Worm (Caenorhabditis elegans) whole organism, L1 larva: ENCODE data around the gene srt-74.
A peak's percentile ranks its signal among the peaks of the same experiment; 100 is the strongest.

Experiments
- C16A3.4 ChIP-seq: fragments of 150-350 bp; optimal IDR thresholded peaks from 2 replicates; lab custom pipeline; 2014; ENCODE audit warnings: missing biosample characterization, missing genetic modification characterization
- F16B12.6 ChIP-seq: fragments of 150-350 bp; optimal IDR thresholded peaks from 2 replicates; lab custom pipeline; 2014; ENCODE audit warnings: missing biosample characterization, missing genetic modification characterization
- aha-1 ChIP-seq: fragments of 150-350 bp; optimal IDR thresholded peaks from 2 replicates; lab custom pipeline; 2014; ENCODE audit warnings: missing biosample characterization, missing genetic modification characterization
- alr-1 ChIP-seq: fragments of 200-800 bp; sonication (Bioruptor generic); optimal IDR thresholded peaks from 2 replicates; lab custom pipeline; 2018; ENCODE audit warnings: borderline replicate concordance, mild to moderate bottlenecking, missing genetic modification characterization, missing compliant biosample characterization
- ceh-8 ChIP-seq: fragments of 200-800 bp; sonication (Bioruptor generic); optimal IDR thresholded peaks from 2 replicates; lab custom pipeline; 2018; ENCODE audit warnings: mild to moderate bottlenecking, missing genetic modification characterization, moderate library complexity, missing compliant biosample characterization
- ceh-82 ChIP-seq, 3 experiments: fragments of 150-350 bp in 1 of 3; sonication (generic microtip) in 2 of 3; optimal IDR thresholded peaks; 2 replicates each; lab custom pipeline; 2014 to 2017; ENCODE audit warnings: missing biosample characterization in 3 of 3, missing genetic modification characterization in 3 of 3
- ces-1 ChIP-seq: fragments of 150-350 bp; optimal IDR thresholded peaks from 2 replicates; lab custom pipeline; 2014; ENCODE audit warnings: missing biosample characterization, missing genetic modification reagents, missing genetic modification characterization
- efl-1 ChIP-seq, 4 experiments: fragments of 150-350 bp; optimal IDR thresholded peaks in 3 of 4; peaks in 1 of 4; 1 replicate in 1 of 4; 2 replicates in 3 of 4; lab custom pipeline; 2014; ENCODE audit warnings: missing biosample characterization in 2 of 4, missing genetic modification characterization in 2 of 4, missing genetic modification reagents in 2 of 4
- efl-3 ChIP-seq: fragments of 200-800 bp; sonication (Bioruptor generic); optimal IDR thresholded peaks from 2 replicates; lab custom pipeline; 2018; ENCODE audit warnings: mild to moderate bottlenecking, missing genetic modification characterization, missing compliant biosample characterization
- elt-3 ChIP-seq, 6 experiments: fragments of 150-350 bp in 1 of 6; sonication (generic microtip); optimal IDR thresholded peaks; 2 replicates each; lab custom pipeline; 2017 to 2018; ENCODE audit warnings: missing biosample characterization in 6 of 6, missing genetic modification characterization in 6 of 6, inconsistent platforms in 1 of 6
- ets-5 ChIP-seq: fragments of 200-800 bp; sonication (Bioruptor generic); IDR thresholded peaks from 2 replicates; pipeline ENCODE4 v1.3.6; 2022; ENCODE audit warnings: missing genetic modification characterization, missing compliant biosample characterization
- fkh-10 ChIP-seq: sonication (generic microtip); optimal IDR thresholded peaks from 2 replicates; lab custom pipeline; 2017; ENCODE audit warnings: missing biosample characterization, missing genetic modification reagents, missing genetic modification characterization
- fkh-8 ChIP-seq: sonication (generic microtip); optimal IDR thresholded peaks from 2 replicates; lab custom pipeline; 2016; ENCODE audit warnings: mild to moderate bottlenecking, missing genetic modification characterization, missing compliant biosample characterization
- fos-1 ChIP-seq: fragments of 150-350 bp; optimal IDR thresholded peaks from 2 replicates; lab custom pipeline; 2014; ENCODE audit warnings: missing biosample characterization, missing genetic modification characterization
- hpl-2 ChIP-seq: fragments of 150-350 bp; optimal IDR thresholded peaks from 2 replicates; lab custom pipeline; 2014; ENCODE audit warnings: missing biosample characterization, missing genetic modification reagents, missing genetic modification characterization
- lin-13 ChIP-seq: fragments of 150-350 bp; optimal IDR thresholded peaks from 2 replicates; lab custom pipeline; 2014; ENCODE audit warnings: missing biosample characterization, missing genetic modification reagents, missing genetic modification characterization
- lin-14 ChIP-seq: fragments of 200-800 bp; sonication (Bioruptor generic); optimal IDR thresholded peaks from 2 replicates; lab custom pipeline; 2018; ENCODE audit warnings: mild to moderate bottlenecking, missing genetic modification characterization, moderate library complexity, missing compliant biosample characterization
- lsy-2 ChIP-seq, 2 experiments: fragments of 150-350 bp; optimal IDR thresholded peaks; 2 replicates each; lab custom pipeline; 2014; ENCODE audit warnings: missing biosample characterization in 2 of 2, missing genetic modification characterization in 2 of 2
- mab-9 ChIP-seq: fragments of 200-800 bp; sonication (Bioruptor generic); IDR thresholded peaks from 2 replicates; pipeline ENCODE4 v1.3.6; 2022; ENCODE audit warnings: missing genetic modification reagents, missing genetic modification characterization, missing compliant biosample characterization
- mdl-1 ChIP-seq, 2 experiments: fragments of 150-350 bp; optimal IDR thresholded peaks; 2 replicates each; lab custom pipeline; 2014 to 2017; ENCODE audit warnings: missing biosample characterization in 2 of 2, missing genetic modification characterization in 2 of 2, inconsistent platforms in 1 of 2
- mep-1 ChIP-seq: fragments of 150-350 bp; optimal IDR thresholded peaks from 2 replicates; lab custom pipeline; 2014; ENCODE audit warnings: missing biosample characterization, missing genetic modification characterization
- nhr-11 ChIP-seq: fragments of 150-350 bp; optimal IDR thresholded peaks from 2 replicates; lab custom pipeline; 2014; ENCODE audit warnings: missing biosample characterization, missing genetic modification characterization
- nhr-19 ChIP-seq: fragments of 200-800 bp; sonication (Bioruptor generic); conservative IDR thresholded peaks from 2 replicates; pipeline ENCODE4 v1.3.6; 2022; ENCODE audit warnings: missing genetic modification characterization, missing compliant biosample characterization
- nhr-28 ChIP-seq: fragments of 150-350 bp; optimal IDR thresholded peaks from 2 replicates; lab custom pipeline; 2014; ENCODE audit warnings: missing biosample characterization, missing genetic modification characterization
- nhr-84 ChIP-seq: sonication (generic microtip); optimal IDR thresholded peaks from 2 replicates; lab custom pipeline; 2017; ENCODE audit warnings: missing biosample characterization, missing genetic modification characterization
- nhr-85 ChIP-seq: sonication (generic microtip); peaks from one replicate; lab custom pipeline; 2016; ENCODE audit warnings: missing genetic modification characterization, inconsistent platforms, missing compliant biosample characterization
- nhr-90 ChIP-seq: sonication (generic microtip); optimal IDR thresholded peaks from 2 replicates; lab custom pipeline; 2016; ENCODE audit warnings: mild to moderate bottlenecking, missing genetic modification characterization, missing compliant biosample characterization; ENCODE audit not compliant: poor library complexity
- pax-3 ChIP-seq: fragments of 200-800 bp; sonication (Bioruptor generic); optimal IDR thresholded peaks from 2 replicates; lab custom pipeline; 2018; ENCODE audit warnings: mild to moderate bottlenecking, missing genetic modification characterization, moderate library complexity, missing compliant biosample characterization
- snpc-4 ChIP-seq: fragments of 150-350 bp; optimal IDR thresholded peaks from 2 replicates; lab custom pipeline; 2014; ENCODE audit warnings: missing biosample characterization, missing genetic modification characterization
- snu-23 ChIP-seq: sonication (generic microtip); optimal IDR thresholded peaks from 2 replicates; lab custom pipeline; 2016; ENCODE audit warnings: missing genetic modification characterization, missing compliant biosample characterization
- sup-37 ChIP-seq: fragments of 200-800 bp; sonication (Bioruptor generic); optimal IDR thresholded peaks from 2 replicates; lab custom pipeline; 2018; ENCODE audit warnings: mild to moderate bottlenecking, missing genetic modification characterization, missing compliant biosample characterization
- unc-30 ChIP-seq: sonication (generic microtip); optimal IDR thresholded peaks from 2 replicates; lab custom pipeline; 2017; ENCODE audit warnings: missing biosample characterization, missing genetic modification characterization
- unc-62 ChIP-seq: fragments of 150-350 bp; optimal IDR thresholded peaks from 2 replicates; lab custom pipeline; 2014; ENCODE audit warnings: missing biosample characterization, missing genetic modification reagents, missing genetic modification characterization
- unc-86 ChIP-seq: sonication (generic microtip); optimal IDR thresholded peaks from 2 replicates; lab custom pipeline; 2016; ENCODE audit warnings: missing genetic modification characterization, missing compliant biosample characterization
- xbp-1 ChIP-seq: sonication (generic microtip); optimal IDR thresholded peaks from 2 replicates; lab custom pipeline; 2016; ENCODE audit warnings: missing genetic modification characterization, missing compliant biosample characterization
- zag-1 ChIP-seq: fragments of 150-350 bp; optimal IDR thresholded peaks from 2 replicates; lab custom pipeline; 2014; ENCODE audit warnings: missing biosample characterization, missing genetic modification characterization
- zip-4 ChIP-seq: fragments of 200-800 bp; sonication (Bioruptor generic); optimal IDR thresholded peaks from 2 replicates; lab custom pipeline; 2018; ENCODE audit warnings: mild to moderate bottlenecking, missing genetic modification characterization, moderate library complexity, missing compliant biosample characterization
- ztf-4 ChIP-seq: fragments of 150-350 bp; optimal IDR thresholded peaks from 2 replicates; lab custom pipeline; 2014; ENCODE audit warnings: missing biosample characterization, missing genetic modification characterization

Gene srt-74

DNA sequence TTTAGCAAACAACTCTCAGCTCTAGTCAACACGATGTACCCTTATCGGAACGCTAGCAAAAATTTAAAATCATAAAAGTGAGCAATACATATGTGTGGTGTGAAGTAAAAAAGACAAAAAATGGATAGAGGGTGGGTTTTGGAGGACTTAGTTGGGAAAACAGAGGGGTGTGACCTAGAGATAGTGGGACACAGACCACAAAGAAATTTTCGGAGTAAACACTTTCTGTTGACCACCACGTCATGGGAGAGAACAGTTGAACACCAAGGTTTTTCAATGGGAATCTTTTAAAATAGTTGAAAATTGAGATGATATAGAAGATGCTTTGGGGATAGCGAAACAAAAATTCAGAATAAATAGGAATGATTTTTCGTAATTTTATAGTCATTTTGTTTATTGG is 35.1 kb upstream of the srt-74 start:
- TF ChIP-seq aha-1 = no peak
- no peak for TF ChIP-seq fos-1 (tag; lab: Kevin White, UChicago)
- peak; percentile 62 for TF ChIP-seq lin-14 (GFP tag; lab: Kevin White, UChicago)
- TF ChIP-seq pax-3 = no peak
- TF ChIP-seq lsy-2 (tag; optimal IDR thresholded peaks at IDR 0.05; lab: Kevin White, UChicago) = peak in 1 of 2 experiments; percentile 23
- no peak for TF ChIP-seq snpc-4 (tag; lab: Kevin White, UChicago)
- no peak for TF ChIP-seq F16B12.6 (tag; lab: Kevin White, UChicago)
- TF ChIP-seq nhr-11 (tag; lab: Kevin White, UChicago) = no peak
- no peak for TF ChIP-seq ceh-82 (tag; optimal IDR thresholded peaks at IDR 0.05; lab: Kevin White, UChicago)
- TF ChIP-seq elt-3 (tag; optimal IDR thresholded peaks at IDR 0.05; lab: Kevin White, UChicago) = no peak
- no peak for TF ChIP-seq unc-62 (GFP tag; lab: Kevin White, UChicago)
- no peak for TF ChIP-seq hpl-2 (GFP tag; lab: Kevin White, UChicago)
- TF ChIP-seq efl-1 (optimal IDR thresholded peaks at IDR 0.05; lab: Kevin White, UChicago) = no peak
- peak in 1 of 2 experiments; percentile 2 for TF ChIP-seq efl-1 (GFP tag; optimal IDR thresholded peaks at IDR 0.05 in 1 of 2; lab: Kevin White, UChicago)
- TF ChIP-seq, all 84 proteins: peak for 3

DNA sequence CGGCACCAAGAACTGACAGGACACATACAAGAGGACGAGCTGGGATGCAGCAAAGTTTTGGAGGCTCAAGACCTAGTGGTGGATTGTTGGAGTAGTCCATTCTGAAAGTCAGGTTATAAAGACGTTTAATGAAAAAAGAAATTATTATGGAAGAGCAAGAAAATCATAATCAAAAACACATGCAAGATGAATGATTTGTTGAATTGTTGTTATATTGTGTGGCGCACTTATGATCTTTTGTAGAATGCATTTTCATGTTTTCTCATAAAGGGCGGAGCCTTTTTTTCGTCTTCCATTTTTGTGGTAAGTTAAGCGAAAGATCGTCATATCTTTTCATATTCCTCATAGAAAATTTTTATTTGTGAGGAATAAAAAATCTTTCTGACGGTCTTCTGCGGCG is 34.4 kb upstream of the srt-74 start, which contains the start of gene F47B8.2:
Gene F47B8.2, minus strand, starts transcription at position 101 of the 400 bp plus-strand sequence.
- TF ChIP-seq nhr-90 (tag; lab: Kevin White, UChicago) (no peak), fkh-10 (GFP tag; lab: Kevin White, UChicago) (no peak), lin-13 (no peak), ces-1 (GFP tag; lab: Kevin White, UChicago) (no peak), zag-1 (tag; lab: Kevin White, UChicago) (no peak), C16A3.4 (tag; lab: Kevin White, UChicago) (no peak), unc-30 (tag; lab: Kevin White, UChicago) (no peak), snu-23 (GFP tag; lab: Kevin White, UChicago) (no peak), mep-1 (no peak), unc-62 (GFP tag; lab: Kevin White, UChicago) (no peak)

ce11 chrV:14314236-14314635 is 32.1 kb upstream of the srt-74 start, which contains the start of gene F47B8.1:
TSS of gene F47B8.1 (minus strand) at chrV:14314336.
- TF ChIP-seq nhr-85 (tag; lab: Kevin White, UChicago) = peak; percentile 16
- TF ChIP-seq unc-86 (tag; lab: Kevin White, UChicago) = no peak

DNA sequence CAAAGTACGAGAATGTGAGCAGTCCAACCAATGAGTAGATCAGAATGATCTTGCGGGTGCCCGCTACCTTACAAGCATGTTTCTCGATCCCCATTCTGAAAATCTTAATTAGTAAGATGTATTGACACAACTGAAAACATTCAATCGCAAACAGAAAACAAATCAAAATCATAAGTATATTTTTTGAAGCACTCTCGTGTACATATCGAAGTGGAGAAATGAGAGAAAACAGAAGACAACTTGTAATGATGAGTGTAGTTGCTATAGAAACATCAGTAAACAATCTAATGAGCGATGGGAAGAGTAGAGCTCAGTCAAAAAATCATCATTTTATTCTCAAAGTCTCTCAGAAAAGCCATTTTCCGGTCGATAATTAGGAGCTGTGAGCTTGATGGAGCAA is 30.6 kb upstream of the srt-74 start, which contains the start of gene F14D7.8:
Gene F14D7.8, minus strand, starts transcription at position 101 of the 400 bp plus-strand sequence.
- TF ChIP-seq alr-1 = no peak
- no peak for TF ChIP-seq ceh-8 (GFP tag; lab: Kevin White, UChicago)
- no peak for TF ChIP-seq ets-5 (GFP tag; lab: Robert Waterston, UW)
- no peak for TF ChIP-seq sup-37 (GFP tag; lab: Kevin White, UChicago)
- TF ChIP-seq zip-4 = no peak
- TF ChIP-seq snu-23 (GFP tag; lab: Kevin White, UChicago) = no peak
- TF ChIP-seq lsy-2 (tag; optimal IDR thresholded peaks at IDR 0.05; lab: Kevin White, UChicago) = no peak
- TF ChIP-seq fkh-8 (tag; lab: Kevin White, UChicago) = no peak
- TF ChIP-seq efl-3 (GFP tag; lab: Kevin White, UChicago) = no peak
- no peak for TF ChIP-seq mab-9 (GFP tag; lab: Robert Waterston, UW)
- TF ChIP-seq F16B12.6 (tag; lab: Kevin White, UChicago) = no peak
- no peak for TF ChIP-seq xbp-1 (tag; lab: Kevin White, UChicago)
- no peak for TF ChIP-seq pax-3
- TF ChIP-seq nhr-28 (tag; lab: Kevin White, UChicago) = no peak
- TF ChIP-seq, all 84 proteins: peak for 0

ce11 chrV:14311115-14311514 is 29.0 kb upstream of the srt-74 start, which contains the start of gene ddn-3:
TSS of gene ddn-3 (minus strand) at chrV:14311215.
- no peak for TF ChIP-seq nhr-28 (tag; lab: Kevin White, UChicago)
- no peak for TF ChIP-seq ets-5 (GFP tag; lab: Robert Waterston, UW)
- no peak for TF ChIP-seq sup-37 (GFP tag; lab: Kevin White, UChicago)
- TF ChIP-seq ztf-4 (tag; lab: Kevin White, UChicago) = no peak
- no peak for TF ChIP-seq hpl-2 (GFP tag; lab: Kevin White, UChicago)
- TF ChIP-seq snu-23 (GFP tag; lab: Kevin White, UChicago) = no peak
- no peak for TF ChIP-seq nhr-11 (tag; lab: Kevin White, UChicago)
- no peak for TF ChIP-seq mdl-1 (tag; optimal IDR thresholded peaks at IDR 0.05; lab: Kevin White, UChicago)
- TF ChIP-seq nhr-84 = no peak
- TF ChIP-seq nhr-19 = no peak
- TF ChIP-seq pax-3 = no peak
